Fruit fly (Drosophila melanogaster) whole organism, embryonic: ENCODE data around the gene CG7094.

Experiments used
- Adf1 ChIP-seq: fragments of 200-800 bp; sonication (Bioruptor generic); IDR thresholded peaks from 2 replicates; pipeline ENCODE4 v1.3.6; 2022; ENCODE audit warnings: missing biosample characterization, missing genetic modification characterization
- B-H1 ChIP-seq: fragments of 200-800 bp; sonication (Bioruptor generic); IDR thresholded peaks from 3 replicates; pipeline ENCODE4 v1.3.6; 2022; ENCODE audit warnings: missing biosample characterization, missing genetic modification characterization
- BEAF-32 ChIP-seq: fragments of 200-800 bp; sonication (Bioruptor generic); optimal IDR thresholded peaks from 3 replicates; lab custom pipeline; 2017; ENCODE audit warnings: missing biosample characterization, missing genetic modification characterization, mild to moderate bottlenecking, moderate library complexity, missing genetic modification reagents
- CG10543 ChIP-seq: fragments of 200-800 bp; sonication (Bioruptor generic); optimal IDR thresholded peaks from 3 replicates; lab custom pipeline; 2017; ENCODE audit warnings: missing biosample characterization, mild to moderate bottlenecking, missing genetic modification characterization, moderate library complexity
- CG10959 ChIP-seq: fragments of 200-800 bp; sonication (Bioruptor generic); IDR thresholded peaks from 2 replicates; pipeline ENCODE4 v1.3.6; 2022; ENCODE audit warnings: missing biosample characterization, missing genetic modification characterization
- CG10979 ChIP-seq: fragments of 200-800 bp; sonication (Bioruptor generic); optimal IDR thresholded peaks from 2 replicates; lab custom pipeline; 2018; ENCODE audit warnings: missing biosample characterization, mild to moderate bottlenecking, missing genetic modification characterization, moderate library complexity
- CG11398 ChIP-seq: fragments of 200-800 bp; sonication (Bioruptor generic); optimal IDR thresholded peaks from 2 replicates; lab custom pipeline; 2016; ENCODE audit warnings: missing biosample characterization, missing genetic modification characterization
- CG12391 ChIP-seq: fragments of 200-800 bp; sonication (Bioruptor generic); optimal IDR thresholded peaks from 3 replicates; lab custom pipeline; 2018; ENCODE audit warnings: missing biosample characterization, mild to moderate bottlenecking, missing genetic modification characterization, moderate library complexity
- CG1602 ChIP-seq: fragments of 200-800 bp; sonication (Bioruptor generic); optimal IDR thresholded peaks from 3 replicates; lab custom pipeline; 2016; ENCODE audit warnings: missing biosample characterization, missing genetic modification characterization
- CG17328 ChIP-seq: fragments of 200-800 bp; sonication (Bioruptor generic); IDR thresholded peaks from 2 replicates; pipeline ENCODE4 v1.3.6; 2022; ENCODE audit warnings: missing biosample characterization, missing genetic modification characterization
- CG17568 ChIP-seq: fragments of 200-800 bp; sonication (Bioruptor generic); optimal IDR thresholded peaks from 2 replicates; lab custom pipeline; 2018; ENCODE audit warnings: missing biosample characterization, mild to moderate bottlenecking, missing genetic modification characterization, moderate library complexity
- CG2116 ChIP-seq: fragments of 200-800 bp; sonication (Bioruptor generic); optimal IDR thresholded peaks from 3 replicates; lab custom pipeline; 2018; ENCODE audit warnings: missing biosample characterization, mild to moderate bottlenecking, missing genetic modification characterization
- CG30020 ChIP-seq: fragments of 200-800 bp; optimal IDR thresholded peaks from 2 replicates; lab custom pipeline; 2019; ENCODE audit warnings: missing biosample characterization, mild to moderate bottlenecking, missing genetic modification characterization, moderate library complexity
- CG31388 ChIP-seq: fragments of 200-800 bp; sonication (Bioruptor generic); optimal IDR thresholded peaks from 2 replicates; lab custom pipeline; 2016; ENCODE audit warnings: missing biosample characterization, missing genetic modification characterization
- CG32767 ChIP-seq: fragments of 200-800 bp; sonication (Bioruptor generic); IDR thresholded peaks from 2 replicates; pipeline ENCODE4 v1.3.6; 2022; ENCODE audit warnings: missing biosample characterization, missing genetic modification characterization
- CG7839 ChIP-seq: fragments of 200-800 bp; sonication (Bioruptor generic); optimal IDR thresholded peaks from 3 replicates; lab custom pipeline; 2018; ENCODE audit warnings: missing biosample characterization, mild to moderate bottlenecking, missing genetic modification characterization, moderate library complexity
- CG8388 ChIP-seq: fragments of 200-800 bp; sonication (Bioruptor generic); optimal IDR thresholded peaks from 2 replicates; lab custom pipeline; 2019; ENCODE audit warnings: missing biosample characterization, mild to moderate bottlenecking, missing genetic modification characterization, moderate library complexity
- CG9876 ChIP-seq: fragments of 200-800 bp; sonication (Bioruptor generic); optimal IDR thresholded peaks from 2 replicates; lab custom pipeline; 2016; ENCODE audit warnings: missing biosample characterization, missing genetic modification characterization
- CoRest ChIP-seq: fragments of 200-800 bp; sonication (Bioruptor generic); optimal IDR thresholded peaks from 3 replicates; lab custom pipeline; 2018; ENCODE audit warnings: missing biosample characterization, mild to moderate bottlenecking, missing genetic modification characterization, moderate library complexity
- E2f2 ChIP-seq: fragments of 200-800 bp; sonication (Bioruptor generic); IDR thresholded peaks from 2 replicates; pipeline ENCODE4 v1.3.6; 2022; ENCODE audit warnings: missing biosample characterization, missing genetic modification characterization
- H15 ChIP-seq: fragments of 200-800 bp; sonication (Bioruptor generic); IDR thresholded peaks from 3 replicates; pipeline ENCODE4 v1.3.6; 2022; ENCODE audit warnings: missing biosample characterization, missing genetic modification characterization
- Hr78 ChIP-seq, 2 experiments: fragments of 200-800 bp in 1 of 2; fragments of >200 bp in 1 of 2; sonication (Bioruptor generic) in 1 of 2; optimal IDR thresholded peaks; 2 replicates each; lab custom pipeline; 2017 to 2019; ENCODE audit warnings: missing biosample characterization in 2 of 2, missing genetic modification characterization in 2 of 2, mild to moderate bottlenecking in 1 of 2, moderate library complexity in 1 of 2
- MBD-R2 ChIP-seq: fragments of 200-800 bp; sonication (Bioruptor generic); IDR thresholded peaks from 2 replicates; pipeline ENCODE4 v1.3.6; 2022; ENCODE audit warnings: missing biosample characterization, missing genetic modification characterization
- Max ChIP-seq: fragments of 200-800 bp; sonication (Bioruptor generic); optimal IDR thresholded peaks from 2 replicates; lab custom pipeline; 2016; ENCODE audit warnings: missing biosample characterization, mild to moderate bottlenecking, missing genetic modification characterization
- Nf-YB ChIP-seq: fragments of 200-800 bp; sonication (Bioruptor generic); optimal IDR thresholded peaks from 3 replicates; lab custom pipeline; 2019; ENCODE audit warnings: missing biosample characterization, mild to moderate bottlenecking, missing genetic modification characterization, moderate library complexity
- Taf1 ChIP-seq: fragments of 200-800 bp; sonication (Bioruptor generic); IDR thresholded peaks from 2 replicates; pipeline ENCODE4 v1.3.6; 2022; ENCODE audit warnings: missing biosample characterization, missing genetic modification characterization
- al ChIP-seq: fragments of 200-800 bp; sonication (Bioruptor generic); IDR thresholded peaks from 2 replicates; pipeline ENCODE4 v1.3.6; 2022; ENCODE audit warnings: missing biosample characterization, missing genetic modification characterization
- dan ChIP-seq: fragments of 200-800 bp; sonication (Bioruptor generic); IDR thresholded peaks from 2 replicates; pipeline ENCODE4 v1.3.6; 2022; ENCODE audit warnings: missing biosample characterization, missing genetic modification characterization
- dysf ChIP-seq: fragments of 200-800 bp; sonication (Bioruptor generic); IDR thresholded peaks from 3 replicates; pipeline ENCODE4 v1.3.6; 2022; ENCODE audit warnings: missing biosample characterization, missing genetic modification characterization
- emc ChIP-seq: fragments of 200-800 bp; sonication (Bioruptor generic); optimal IDR thresholded peaks from 2 replicates; lab custom pipeline; 2016; ENCODE audit warnings: missing biosample characterization, missing genetic modification characterization
- ems ChIP-seq: fragments of 200-800 bp; sonication (Bioruptor generic); optimal IDR thresholded peaks from 3 replicates; lab custom pipeline; 2016; ENCODE audit warnings: missing biosample characterization, missing genetic modification characterization
- gem ChIP-seq: fragments of 200-800 bp; sonication (Bioruptor generic); optimal IDR thresholded peaks from 2 replicates; lab custom pipeline; 2019; ENCODE audit warnings: missing biosample characterization, mild to moderate bottlenecking, missing genetic modification characterization, moderate library complexity
- gfzf ChIP-seq: fragments of 200-800 bp; sonication (Bioruptor generic); optimal IDR thresholded peaks from 2 replicates; lab custom pipeline; 2016; ENCODE audit warnings: missing biosample characterization, mild to moderate bottlenecking, missing genetic modification characterization, moderate library complexity
- gro ChIP-seq: fragments of 200-800 bp; sonication (Bioruptor generic); optimal IDR thresholded peaks from 2 replicates; lab custom pipeline; 2016; ENCODE audit warnings: missing biosample characterization, missing genetic modification characterization
- gsb ChIP-seq: fragments of 200-800 bp; sonication (Bioruptor generic); IDR thresholded peaks from 2 replicates; pipeline ENCODE4 v1.3.6; 2022; ENCODE audit warnings: missing biosample characterization, missing genetic modification characterization
- hb ChIP-seq: fragments of 200-800 bp; sonication (Bioruptor generic); IDR thresholded peaks from 3 replicates; pipeline ENCODE4 v1.3.6; 2022; ENCODE audit warnings: missing biosample characterization, missing genetic modification characterization; ENCODE audit not compliant: partially characterized antibody
- insv ChIP-seq, 2 experiments: fragments of 200-800 bp; sonication (Bioruptor generic); optimal IDR thresholded peaks; 3 replicates each; lab custom pipeline; 2016 to 2018; ENCODE audit warnings: missing biosample characterization in 2 of 2, missing genetic modification characterization in 2 of 2
- inv ChIP-seq: fragments of 200-800 bp; sonication (Bioruptor generic); IDR thresholded peaks from 2 replicates; pipeline ENCODE4 v1.3.6; 2022; ENCODE audit warnings: missing biosample characterization, missing genetic modification characterization; ENCODE audit not compliant: partially characterized antibody
- klu ChIP-seq: fragments of 200-800 bp; sonication (Bioruptor generic); IDR thresholded peaks from 2 replicates; pipeline ENCODE4 v1.3.6; 2022; ENCODE audit warnings: missing biosample characterization, missing genetic modification characterization
- lbe ChIP-seq: fragments of 200-800 bp; sonication (Bioruptor generic); optimal IDR thresholded peaks from 2 replicates; lab custom pipeline; 2016; ENCODE audit warnings: missing biosample characterization, mild to moderate bottlenecking, missing genetic modification characterization
- org-1 ChIP-seq: fragments of 200-800 bp; sonication (Bioruptor generic); optimal IDR thresholded peaks from 2 replicates; lab custom pipeline; 2017; ENCODE audit warnings: missing biosample characterization, missing genetic modification characterization
- peb ChIP-seq: fragments of 200-800 bp; sonication (Bioruptor generic); IDR thresholded peaks from 2 replicates; pipeline ENCODE4 v1.3.6; 2022; ENCODE audit warnings: missing biosample characterization, missing genetic modification characterization
- prd ChIP-seq, 3 experiments: fragments of >200 bp in 2 of 3; fragments of 200-800 bp in 1 of 3; sonication (Bioruptor generic) in 1 of 3; optimal IDR thresholded peaks in 2 of 3; IDR thresholded peaks in 1 of 3; 2 replicates in 2 of 3; 3 replicates in 1 of 3; pipeline versions ENCODE4 v1.3.6 to Lab custom; 2017 to 2022; ENCODE audit warnings: missing biosample characterization in 1 of 3, missing genetic modification characterization in 1 of 3
- pzg ChIP-seq: fragments of 200-800 bp; sonication (Bioruptor generic); optimal IDR thresholded peaks from 3 replicates; lab custom pipeline; 2018; ENCODE audit warnings: missing biosample characterization, mild to moderate bottlenecking, missing genetic modification characterization, moderate library complexity
- slou ChIP-seq: fragments of 200-800 bp; sonication (Bioruptor generic); optimal IDR thresholded peaks from 3 replicates; lab custom pipeline; 2016; ENCODE audit warnings: missing biosample characterization, missing genetic modification characterization
- stwl ChIP-seq: fragments of 200-800 bp; sonication (Bioruptor generic); optimal IDR thresholded peaks from 3 replicates; lab custom pipeline; 2018; ENCODE audit warnings: missing biosample characterization, mild to moderate bottlenecking, missing genetic modification characterization, moderate library complexity
- tap ChIP-seq: fragments of 200-800 bp; optimal IDR thresholded peaks from 3 replicates; lab custom pipeline; 2019; ENCODE audit warnings: missing biosample characterization, mild to moderate bottlenecking, missing genetic modification characterization, moderate library complexity
- tio ChIP-seq: fragments of 200-800 bp; sonication (Bioruptor generic); optimal IDR thresholded peaks from 2 replicates; lab custom pipeline; 2017; ENCODE audit warnings: missing biosample characterization, missing genetic modification characterization, inconsistent platforms
- trh ChIP-seq: fragments of 200-800 bp; sonication (Bioruptor generic); optimal IDR thresholded peaks from 2 replicates; lab custom pipeline; 2016; ENCODE audit warnings: missing biosample characterization, missing genetic modification characterization
- ttk ChIP-seq: fragments of 200-800 bp; sonication (Bioruptor generic); IDR thresholded peaks from 2 replicates; pipeline ENCODE4 v2.1.2; 2022; ENCODE audit warnings: missing biosample characterization, missing genetic modification characterization
- twi ChIP-seq: fragments of 200-800 bp; optimal IDR thresholded peaks from 2 replicates; lab custom pipeline; 2019; ENCODE audit warnings: missing biosample characterization, mild to moderate bottlenecking, missing genetic modification characterization, moderate library complexity
- yki ChIP-seq: fragments of >200 bp; optimal IDR thresholded peaks from 3 replicates; lab custom pipeline; 2018

CG7094 gene

DNA sequence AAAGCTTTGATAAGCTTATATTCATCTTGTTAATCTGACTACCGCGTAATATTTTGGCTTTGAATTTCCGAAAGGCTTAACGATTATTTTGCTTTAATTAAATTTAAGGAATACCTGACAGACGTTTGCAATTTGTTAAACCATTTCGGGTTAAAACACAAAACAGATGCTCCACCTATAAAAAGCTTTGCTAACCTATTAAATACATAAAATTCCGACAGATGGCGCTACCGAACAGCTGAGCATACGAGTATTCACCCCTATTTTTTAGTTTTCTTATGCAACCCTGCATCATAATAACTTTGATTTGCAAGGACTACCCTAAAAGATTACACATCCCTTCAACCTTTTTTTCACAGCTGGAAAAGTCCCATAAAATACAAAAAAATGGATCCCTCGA, 34.3 kb upstream of the CG7094 start (continued):
- no peak for TF ChIP-seq CG10979 (tag; lab: Kevin White, UChicago)
- no peak for TF ChIP-seq CG11398 (GFP tag; lab: Kevin White, UChicago)
- no peak for TF ChIP-seq CG10959 (GFP tag; lab: Robert Waterston, UW)
- peak; percentile 5 for TF ChIP-seq CG17568
- no peak for TF ChIP-seq B-H1 (GFP tag; lab: Robert Waterston, UW)
- TF ChIP-seq prd (optimal IDR thresholded peaks at IDR 0.05; lab: Kevin White, UChicago) = no peak
- no peak for TF ChIP-seq prd (GFP tag; IDR thresholded peaks at IDR 0.05; lab: Robert Waterston, UW)
- no peak for TF ChIP-seq Hr78 (GFP tag; optimal IDR thresholded peaks at IDR 0.05; lab: Kevin White, UChicago)
- TF ChIP-seq MBD-R2 (GFP tag; lab: Robert Waterston, UW) = no peak
- TF ChIP-seq gem (tag; lab: Kevin White, UChicago) = peak; percentile 33
- peak; percentile 59 for TF ChIP-seq stwl (tag; lab: Kevin White, UChicago)
- no peak for TF ChIP-seq tap (tag; lab: Kevin White, UChicago)
- TF ChIP-seq tio (GFP tag; lab: Kevin White, UChicago) = no peak
- TF ChIP-seq CG17328 (GFP tag; lab: Robert Waterston, UW) = no peak
- TF ChIP-seq dysf = peak; percentile 41; the same call in 2 of the 3 replicates
- TF ChIP-seq Taf1 = no peak
- TF ChIP-seq gfzf (GFP tag; lab: Kevin White, UChicago) = no peak
- no peak for TF ChIP-seq klu (GFP tag; lab: Robert Waterston, UW)
- no peak for TF ChIP-seq CG1602 (GFP tag; lab: Kevin White, UChicago)
- no peak for TF ChIP-seq CG32767
- no peak for TF ChIP-seq CG31388 (GFP tag; lab: Kevin White, UChicago)
- no peak for TF ChIP-seq dan (GFP tag; lab: Robert Waterston, UW)
- TF ChIP-seq gro (GFP tag; lab: Kevin White, UChicago) = no peak
- no peak for TF ChIP-seq Adf1 (GFP tag; lab: Robert Waterston, UW)
- TF ChIP-seq ttk (GFP tag; lab: Robert Waterston, UW) = peak; percentile 32; the same call in 1 of the 2 replicates
- no peak for TF ChIP-seq slou (GFP tag; lab: Kevin White, UChicago)
- no peak for TF ChIP-seq gsb (GFP tag; lab: Robert Waterston, UW)
- no peak for TF ChIP-seq H15 (GFP tag; lab: Robert Waterston, UW)
- no peak for TF ChIP-seq org-1 (GFP tag; lab: Kevin White, UChicago)
- no peak for TF ChIP-seq CG9876 (GFP tag; lab: Kevin White, UChicago)
- no peak for TF ChIP-seq CG8388 (GFP tag; lab: Kevin White, UChicago)
- TF ChIP-seq E2f2 = no peak
- no peak for TF ChIP-seq insv (GFP tag; optimal IDR thresholded peaks at IDR 0.05; lab: Kevin White, UChicago)
- no peak for TF ChIP-seq CG10543 (GFP tag; lab: Kevin White, UChicago)
- peak; percentile 87 for TF ChIP-seq CG2116
- TF ChIP-seq twi (tag; lab: Kevin White, UChicago) = no peak
- no peak for TF ChIP-seq lbe (GFP tag; lab: Kevin White, UChicago)
- no peak for TF ChIP-seq Max (GFP tag; lab: Kevin White, UChicago)
- TF ChIP-seq BEAF-32 (GFP tag; lab: Kevin White, UChicago) = no peak
- no peak for TF ChIP-seq trh (GFP tag; lab: Kevin White, UChicago)
- TF ChIP-seq CG30020 (tag; lab: Kevin White, UChicago) = no peak
- TF ChIP-seq CG12391 = no peak
- no peak for TF ChIP-seq ems (GFP tag; lab: Kevin White, UChicago)
- no peak for TF ChIP-seq inv (GFP tag; lab: Robert Waterston, UW)
- peak; percentile 49 for TF ChIP-seq CG7839 (tag; lab: Kevin White, UChicago)
- TF ChIP-seq Nf-YB (GFP tag; lab: Kevin White, UChicago) = no peak
- no peak for TF ChIP-seq al (GFP tag; lab: Robert Waterston, UW)
- TF ChIP-seq peb (GFP tag; lab: Robert Waterston, UW) = no peak
- TF ChIP-seq pzg = peak; percentile 22
- TF ChIP-seq CoRest (tag; lab: Kevin White, UChicago) = peak; percentile 34
- TF ChIP-seq emc (GFP tag; lab: Kevin White, UChicago) = no peak
- no peak for TF ChIP-seq yki (lab: Kevin White, UChicago)
- TF ChIP-seq hb (GFP tag; lab: Robert Waterston, UW) = no peak
